Worm (Caenorhabditis elegans): ENCODE results near the gene srd-5.

srd-5 gene

DNA sequence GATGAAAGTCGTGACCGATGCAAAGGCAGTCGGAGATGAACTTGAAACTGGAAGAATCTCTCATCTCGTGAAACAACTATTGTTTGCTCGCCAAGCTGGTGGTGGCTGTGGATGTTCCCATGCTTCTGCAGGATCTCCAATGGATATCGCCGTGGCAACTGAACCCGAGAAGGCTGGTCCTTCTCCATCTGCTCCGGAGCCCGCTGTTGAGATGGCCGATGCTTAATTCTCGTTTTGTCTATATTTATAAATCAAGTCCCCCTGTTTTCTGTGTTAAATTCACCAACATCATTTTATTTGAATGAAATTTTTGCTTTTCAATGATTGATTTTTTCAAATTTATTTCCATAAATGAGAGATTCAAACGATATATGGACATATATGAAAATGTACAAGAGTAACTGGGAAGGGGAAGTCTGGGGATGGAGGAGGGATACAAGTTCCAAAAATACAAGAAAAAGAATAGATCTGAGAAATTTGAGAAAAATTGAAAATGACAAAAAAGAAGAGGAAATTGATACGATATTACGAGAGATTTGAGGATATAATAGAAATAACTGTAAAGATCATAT, 23.5 kb downstream of the srd-5 start (continued):
- TF ChIP-seq lin-1 (GFP tag; IDR thresholded peaks at IDR 0.05) (no peak), F37D6.2 (tag; optimal IDR thresholded peaks at IDR 0.05) (no peak), Y75B8A.6 (GFP tag; IDR thresholded peaks at IDR 0.05) (no peak), arid-1 (GFP tag; conservative IDR thresholded peaks at IDR 0.05) (no peak), nhr-76 (tag; optimal IDR thresholded peaks at IDR 0.05) (no peak), saeg-2 (GFP tag; IDR thresholded peaks at IDR 0.05) (no peak), madf-5 (GFP tag; IDR thresholded peaks at IDR 0.05) (0 out of 4 replicates have a peak, but pooled peaks of 1 of the 2 experiments have one; percentile 18), unc-39 (tag; optimal IDR thresholded peaks at IDR 0.05) (no peak), ces-1 (GFP tag; optimal IDR thresholded peaks at IDR 0.05) (no peak), attf-4 (tag; optimal IDR thresholded peaks at IDR 0.05) (no peak), cey-2 (tag; optimal IDR thresholded peaks at IDR 0.05; ENCODE audit: borderline replicate concordance, insufficient read depth) (no peak), nhr-111 (GFP tag; optimal IDR thresholded peaks at IDR 0.05) (no peak), lin-13 (GFP tag; optimal IDR thresholded peaks at IDR 0.05) (no peak), ctbp-1 (GFP tag; IDR thresholded peaks at IDR 0.05) (peak; percentile 25; the same call in 1 of the 2 replicates), madf-9 (GFP tag; conservative IDR thresholded peaks at IDR 0.05) (no peak), hif-1 (tag; optimal IDR thresholded peaks at IDR 0.05) (no peak), pha-4 (GFP tag; IDR thresholded peaks at IDR 0.05) (peak; percentile 22), pha-4 (tag; optimal IDR thresholded peaks at IDR 0.05) (no peak), nhr-28 (tag; optimal IDR thresholded peaks at IDR 0.05) (no peak), mep-1 (tag; optimal IDR thresholded peaks at IDR 0.05) (peak; percentile 14), lin-29 (GFP tag; IDR thresholded peaks at IDR 0.05) (no peak), snpc-4 (tag; optimal IDR thresholded peaks at IDR 0.05) (no peak), nhr-11 (tag; optimal IDR thresholded peaks at IDR 0.05) (no peak), fkh-10 (GFP tag; optimal IDR thresholded peaks at IDR 0.05) (no peak), nhr-25 (tag; optimal IDR thresholded peaks at IDR 0.05; ENCODE audit: borderline replicate concordance, insufficient read depth) (no peak), ceh-20 (GFP tag; IDR thresholded peaks at IDR 0.05) (peak; percentile 55), hmg-1.1 (GFP tag; IDR thresholded peaks at IDR 0.05) (no peak), zfp-2 (tag; optimal IDR thresholded peaks at IDR 0.05) (no peak), mdl-1 (tag; optimal IDR thresholded peaks at IDR 0.05) (no peak), lsy-2 (tag; optimal IDR thresholded peaks at IDR 0.05) (no peak), vab-7 (GFP tag; IDR thresholded peaks at IDR 0.05) (no peak), ama-1 (optimal IDR thresholded peaks at IDR 0.05) (no peak), dmd-8 (GFP tag; IDR thresholded peaks at IDR 0.05) (no peak), ceh-32 (tag; optimal IDR thresholded peaks at IDR 0.05; ENCODE audit: poor library complexity) (no peak), hlh-11 (tag; optimal IDR thresholded peaks at IDR 0.05) (no peak), ceh-28 (tag; optimal IDR thresholded peaks at IDR 0.05) (no peak), tra-1 (GFP tag; IDR thresholded peaks at IDR 0.05) (no peak), zfp-3 (GFP tag; conservative IDR thresholded peaks at IDR 0.05) (no peak), T20F7.1 (GFP tag; optimal IDR thresholded peaks at IDR 0.05) (peak; percentile 60), ztf-11 (tag; optimal IDR thresholded peaks at IDR 0.05) (no peak), lin-15B (tag; optimal IDR thresholded peaks at IDR 0.05) (no peak), snpc-1.2 (GFP tag; IDR thresholded peaks at IDR 0.05) (no peak), hlh-30 (tag; optimal IDR thresholded peaks at IDR 0.05; ENCODE audit: insufficient read depth) (no peak), pqm-1 (tag; optimal IDR thresholded peaks at IDR 0.05) (no peak), nhr-42 (GFP tag; IDR thresholded peaks at IDR 0.05) (no peak), mes-2 (tag; optimal IDR thresholded peaks at IDR 0.05; ENCODE audit: poor library complexity, severe bottlenecking) (no peak), daf-16 (GFP tag; optimal IDR thresholded peaks at IDR 0.05) (no peak), daf-16 (tag; optimal IDR thresholded peaks at IDR 0.05) (peak; percentile 16), R02D3.7 (tag; optimal IDR thresholded peaks at IDR 0.05) (no peak)
